Fruit fly (Drosophila melanogaster): ENCODE results near the gene CG5274.

CG5274 gene

dm6 chr3L:20402665-20403492 is 24.6 kb downstream of the CG5274 start (continued):
- no peak for TF ChIP-seq Bgb (GFP tag; IDR thresholded peaks at IDR 0.05; ENCODE audit: partially characterized antibody)
- peak; percentile 76 for TF ChIP-seq Neu2 (GFP tag; optimal IDR thresholded peaks at IDR 0.05; ENCODE audit: borderline replicate concordance)
- no peak for TF ChIP-seq pzg (GFP tag; optimal IDR thresholded peaks at IDR 0.05)
- no peak for TF ChIP-seq fru (optimal IDR thresholded peaks at IDR 0.05)
- no peak for TF ChIP-seq slbo (GFP tag; IDR thresholded peaks at IDR 0.05)
- TF ChIP-seq rib (GFP tag; IDR thresholded peaks at IDR 0.05), result no peak
- TF ChIP-seq CG34422 (GFP tag; IDR thresholded peaks at IDR 0.05), result no peak
- TF ChIP-seq Meics (GFP tag; optimal IDR thresholded peaks at IDR 0.05), result no peak
- TF ChIP-seq CG3838 (GFP tag; optimal IDR thresholded peaks at IDR 0.05), result no peak
- no peak for TF ChIP-seq Dll (GFP tag; IDR thresholded peaks at IDR 0.05; ENCODE audit: partially characterized antibody)
- TF ChIP-seq vfl (GFP tag; optimal IDR thresholded peaks at IDR 0.05), result no peak
- TF ChIP-seq dmrt99B (tag; optimal IDR thresholded peaks at IDR 0.05), result no peak
- no peak for TF ChIP-seq zen2 (GFP tag; IDR thresholded peaks at IDR 0.05; ENCODE audit: partially characterized antibody)
- TF ChIP-seq CG6813 (GFP tag; optimal IDR thresholded peaks at IDR 0.05), result peak; percentile 15
- TF ChIP-seq CG13624 (GFP tag; optimal IDR thresholded peaks at IDR 0.05), result no peak
- TF ChIP-seq CG5953 (GFP tag; IDR thresholded peaks at IDR 0.05), result no peak
- TF ChIP-seq knrl (GFP tag; IDR thresholded peaks at IDR 0.05; ENCODE audit: partially characterized antibody), result no peak
- TF ChIP-seq Bdp1 (GFP tag; optimal IDR thresholded peaks at IDR 0.05), result no peak
- peak; percentile 50 for TF ChIP-seq CG16815 (GFP tag; optimal IDR thresholded peaks at IDR 0.05)
- peak; percentile 100 for TF ChIP-seq CG15479 (GFP tag; optimal IDR thresholded peaks at IDR 0.05)
- no peak for TF ChIP-seq ro (GFP tag; IDR thresholded peaks at IDR 0.05)
- TF ChIP-seq CG14050 (GFP tag; IDR thresholded peaks at IDR 0.05), result no peak
- no peak for TF ChIP-seq Atf3 (GFP tag; optimal IDR thresholded peaks at IDR 0.05)
- no peak for TF ChIP-seq CG3065 (GFP tag; optimal IDR thresholded peaks at IDR 0.05)
- no peak for TF ChIP-seq CG6854 (GFP tag; optimal IDR thresholded peaks at IDR 0.05)
- TF ChIP-seq Sin3A (optimal IDR thresholded peaks at IDR 0.05), result no peak
- no peak for TF ChIP-seq Doc2 (GFP tag; IDR thresholded peaks at IDR 0.05)
- no peak for TF ChIP-seq CG18764 (GFP tag; optimal IDR thresholded peaks at IDR 0.05)
- no peak for TF ChIP-seq fu2 (GFP tag; optimal IDR thresholded peaks at IDR 0.05)
- TF ChIP-seq phol (tag; optimal IDR thresholded peaks at IDR 0.05), result peak; percentile 56
- no peak for TF ChIP-seq CG5245 (GFP tag; optimal IDR thresholded peaks at IDR 0.05)
- no peak for TF ChIP-seq lab (GFP tag; optimal IDR thresholded peaks at IDR 0.05)
- no peak for TF ChIP-seq zf30C (GFP tag; optimal IDR thresholded peaks at IDR 0.05)
- TF ChIP-seq CG7928 (GFP tag; optimal IDR thresholded peaks at IDR 0.05), result no peak
- peak; percentile 66 for TF ChIP-seq CG2116 (GFP tag; optimal IDR thresholded peaks at IDR 0.05)
- TF ChIP-seq psq (GFP tag; optimal IDR thresholded peaks at IDR 0.05), result no peak
- TF ChIP-seq vnd (GFP tag; IDR thresholded peaks at IDR 0.05; ENCODE audit: partially characterized antibody), result no peak
- TF ChIP-seq jing (GFP tag; optimal IDR thresholded peaks at IDR 0.05), result no peak
- no peak for TF ChIP-seq slou (GFP tag; optimal IDR thresholded peaks at IDR 0.05)
- no peak for TF ChIP-seq CG6654 (GFP tag; optimal IDR thresholded peaks at IDR 0.05)
- TF ChIP-seq caup (GFP tag; optimal IDR thresholded peaks at IDR 0.05; ENCODE audit: severe bottlenecking), result no peak
- TF ChIP-seq CG9727 (GFP tag; optimal IDR thresholded peaks at IDR 0.05), result peak; percentile 81
- TF ChIP-seq BtbVII (GFP tag; optimal IDR thresholded peaks at IDR 0.05), result no peak
- TF ChIP-seq Nf-YB (GFP tag; optimal IDR thresholded peaks at IDR 0.05), result no peak
- no peak for TF ChIP-seq E2f1 (GFP tag; IDR thresholded peaks at IDR 0.05)
- peak; percentile 23 for TF ChIP-seq Mad (GFP tag; optimal IDR thresholded peaks at IDR 0.05)
- no peak for TF ChIP-seq CG9609 (GFP tag; optimal IDR thresholded peaks at IDR 0.05)
- TF ChIP-seq CG12942 (GFP tag; optimal IDR thresholded peaks at IDR 0.05), result no peak
- TF ChIP-seq Optix (GFP tag; IDR thresholded peaks at IDR 0.05), result no peak
- TF ChIP-seq HLH54F (GFP tag; optimal IDR thresholded peaks at IDR 0.05), result no peak

Data from whole organism, embryonic.